Fruit fly (Drosophila melanogaster) whole organism, embryonic: ENCODE data around the gene CG6602.

Experiments
- CG10431 ChIP-seq: fragments of 200-800 bp; sonication (Bioruptor generic); optimal IDR thresholded peaks from 3 replicates; lab custom pipeline; 2018; ENCODE audit warnings: missing biosample characterization, mild to moderate bottlenecking, missing genetic modification characterization
- CG10654 ChIP-seq: fragments of 200-800 bp; sonication (Bioruptor generic); optimal IDR thresholded peaks from 2 replicates; lab custom pipeline; 2016; ENCODE audit warnings: missing biosample characterization, missing genetic modification characterization
- CG12219 ChIP-seq: fragments of 200-800 bp; sonication (Bioruptor generic); optimal IDR thresholded peaks from 3 replicates; lab custom pipeline; 2018; ENCODE audit warnings: missing biosample characterization, mild to moderate bottlenecking, missing genetic modification characterization
- CG1233 ChIP-seq: fragments of 200-800 bp; sonication (Bioruptor generic); optimal IDR thresholded peaks from 4 replicates; lab custom pipeline; 2018; ENCODE audit warnings: missing biosample characterization, mild to moderate bottlenecking, missing genetic modification characterization
- CG15073 ChIP-seq: fragments of 200-800 bp; sonication (Bioruptor generic); optimal IDR thresholded peaks from 2 replicates; lab custom pipeline; 2016; ENCODE audit warnings: missing biosample characterization, missing genetic modification characterization
- CG15479 ChIP-seq: fragments of 200-800 bp; sonication (Bioruptor generic); optimal IDR thresholded peaks from 3 replicates; lab custom pipeline; 2019; ENCODE audit warnings: missing biosample characterization, mild to moderate bottlenecking, missing genetic modification characterization, moderate library complexity
- CG1647 ChIP-seq: fragments of 200-800 bp; sonication (Bioruptor generic); optimal IDR thresholded peaks from 3 replicates; lab custom pipeline; 2016; ENCODE audit warnings: missing biosample characterization, missing genetic modification characterization
- CG17186 ChIP-seq: fragments of 200-800 bp; sonication (Bioruptor generic); optimal IDR thresholded peaks from 3 replicates; lab custom pipeline; 2017; ENCODE audit warnings: missing biosample characterization, missing genetic modification reagents, missing genetic modification characterization
- CG17359 ChIP-seq: fragments of 200-800 bp; sonication (Bioruptor generic); optimal IDR thresholded peaks from 3 replicates; lab custom pipeline; 2018; ENCODE audit warnings: missing biosample characterization, mild to moderate bottlenecking, missing genetic modification characterization, moderate library complexity
- CG17361 ChIP-seq: fragments of 200-800 bp; sonication (Bioruptor generic); IDR thresholded peaks from 3 replicates; pipeline ENCODE4 v1.3.6; 2022; ENCODE audit warnings: missing biosample characterization, missing genetic modification characterization
- CG30431 ChIP-seq: fragments of 200-800 bp; sonication (Bioruptor generic); optimal IDR thresholded peaks from 2 replicates; lab custom pipeline; 2017; ENCODE audit warnings: missing biosample characterization, missing genetic modification characterization
- CG31365 ChIP-seq: fragments of 200-800 bp; sonication (Bioruptor generic); optimal IDR thresholded peaks from 2 replicates; lab custom pipeline; 2018; ENCODE audit warnings: missing biosample characterization, mild to moderate bottlenecking, missing genetic modification characterization
- CG33213 ChIP-seq: fragments of 200-800 bp; sonication (Bioruptor generic); optimal IDR thresholded peaks from 3 replicates; lab custom pipeline; 2016; ENCODE audit warnings: missing biosample characterization, missing genetic modification characterization
- CG3726 ChIP-seq: fragments of 200-800 bp; sonication (Bioruptor generic); IDR thresholded peaks from 3 replicates; pipeline ENCODE4, ENCODE4 v1.3.6; 2022; ENCODE audit warnings: missing biosample characterization, missing genetic modification characterization
- CG8281 ChIP-seq: fragments of 200-800 bp; sonication (Bioruptor generic); optimal IDR thresholded peaks from 2 replicates; lab custom pipeline; 2018; ENCODE audit warnings: missing biosample characterization, mild to moderate bottlenecking, missing genetic modification characterization, moderate library complexity
- Camta ChIP-seq: fragments of 200-800 bp; sonication (Bioruptor generic); optimal IDR thresholded peaks from 2 replicates; lab custom pipeline; 2016; ENCODE audit warnings: missing biosample characterization, missing genetic modification characterization
- Dad ChIP-seq: fragments of 200-800 bp; sonication (Bioruptor generic); optimal IDR thresholded peaks from 3 replicates; lab custom pipeline; 2016; ENCODE audit warnings: missing biosample characterization, missing genetic modification characterization
- ERR ChIP-seq: fragments of 200-800 bp; sonication (Bioruptor generic); optimal IDR thresholded peaks from 2 replicates; lab custom pipeline; 2016; ENCODE audit warnings: missing biosample characterization, missing genetic modification characterization
- Fer2 ChIP-seq: fragments of 200-800 bp; sonication (Bioruptor generic); optimal IDR thresholded peaks from 2 replicates; lab custom pipeline; 2018; ENCODE audit warnings: missing biosample characterization, mild to moderate bottlenecking, missing genetic modification characterization, moderate library complexity
- Hand ChIP-seq: fragments of 200-800 bp; sonication (Bioruptor generic); optimal IDR thresholded peaks from 2 replicates; lab custom pipeline; 2017; ENCODE audit warnings: mild to moderate bottlenecking, missing biosample characterization, missing genetic modification reagents, missing genetic modification characterization
- Hr51 ChIP-seq, 2 experiments: fragments of 200-800 bp; sonication (Bioruptor generic); optimal IDR thresholded peaks; 2 replicates in 1 of 2; 3 replicates in 1 of 2; lab custom pipeline; 2016 to 2018; ENCODE audit warnings: missing biosample characterization in 2 of 2, missing genetic modification characterization in 2 of 2, mild to moderate bottlenecking in 1 of 2, moderate library complexity in 1 of 2
- Hsf ChIP-seq: fragments of 200-800 bp; sonication (Bioruptor generic); optimal IDR thresholded peaks from 3 replicates; lab custom pipeline; 2016; ENCODE audit warnings: missing biosample characterization, missing genetic modification characterization
- Max ChIP-seq: fragments of 200-800 bp; sonication (Bioruptor generic); optimal IDR thresholded peaks from 2 replicates; lab custom pipeline; 2016; ENCODE audit warnings: missing biosample characterization, mild to moderate bottlenecking, missing genetic modification characterization
- Nf-YA ChIP-seq: fragments of 200-800 bp; sonication (Bioruptor generic); IDR thresholded peaks from 2 replicates; pipeline ENCODE4 v1.3.6; 2022; ENCODE audit warnings: missing biosample characterization, missing genetic modification characterization
- Ptx1 ChIP-seq: fragments of 200-800 bp; sonication (Bioruptor generic); IDR thresholded peaks from 2 replicates; pipeline ENCODE4 v1.3.6; 2022; ENCODE audit warnings: missing biosample characterization, missing genetic modification characterization
- Ravus ChIP-seq: fragments of 200-800 bp; sonication (Bioruptor generic); IDR thresholded peaks from 2 replicates; pipeline ENCODE4 v1.3.6; 2022; ENCODE audit warnings: missing biosample characterization, missing genetic modification characterization
- Stat92E ChIP-seq, 3 experiments: fragments of >200 bp in 2 of 3; fragments of 200-800 bp in 1 of 3; sonication (Bioruptor generic) in 1 of 3; optimal IDR thresholded peaks; 2 replicates each; lab custom pipeline; 2017 to 2019; ENCODE audit warnings: missing biosample characterization in 3 of 3, missing genetic modification characterization in 3 of 3, mild to moderate bottlenecking in 1 of 3, moderate library complexity in 1 of 3
- YL-1 ChIP-seq: fragments of 200-800 bp; sonication (Bioruptor generic); optimal IDR thresholded peaks from 3 replicates; lab custom pipeline; 2017; ENCODE audit warnings: missing biosample characterization, mild to moderate bottlenecking, missing genetic modification characterization
- al ChIP-seq: fragments of 200-800 bp; sonication (Bioruptor generic); IDR thresholded peaks from 2 replicates; pipeline ENCODE4 v1.3.6; 2022; ENCODE audit warnings: missing biosample characterization, missing genetic modification characterization
- bbx ChIP-seq: fragments of 200-800 bp; sonication (Bioruptor generic); IDR thresholded peaks from 2 replicates; pipeline ENCODE4 v1.3.6; 2022; ENCODE audit warnings: missing biosample characterization, missing genetic modification characterization; ENCODE audit not compliant: partially characterized antibody
- bcd ChIP-seq: fragments of 200-800 bp; sonication (Bioruptor generic); optimal IDR thresholded peaks from 2 replicates; lab custom pipeline; 2017; ENCODE audit warnings: missing biosample characterization, mild to moderate bottlenecking, missing genetic modification characterization
- chn ChIP-seq: fragments of 200-800 bp; sonication (Bioruptor generic); optimal IDR thresholded peaks from 2 replicates; lab custom pipeline; 2016; ENCODE audit warnings: missing biosample characterization, missing genetic modification characterization
- crol ChIP-seq: fragments of 200-800 bp; sonication (Bioruptor generic); IDR thresholded peaks from 2 replicates; pipeline ENCODE4 v1.3.6; 2022; ENCODE audit warnings: missing biosample characterization, missing genetic modification characterization
- dimm ChIP-seq: fragments of 200-800 bp; sonication (Bioruptor generic); IDR thresholded peaks from 2 replicates; pipeline ENCODE4 v1.3.6; 2022; ENCODE audit warnings: missing biosample characterization, missing genetic modification characterization
- dmrt99B ChIP-seq: fragments of 200-800 bp; sonication (Bioruptor generic); optimal IDR thresholded peaks from 2 replicates; lab custom pipeline; 2018; ENCODE audit warnings: missing biosample characterization, mild to moderate bottlenecking, missing genetic modification characterization, moderate library complexity
- eve ChIP-seq, 2 experiments: fragments of >200 bp; optimal IDR thresholded peaks; 2 replicates each; lab custom pipeline; 2017; ENCODE audit warnings: missing biosample characterization in 2 of 2, missing genetic modification characterization in 2 of 2
- gcm2 ChIP-seq: fragments of 200-800 bp; sonication (Bioruptor generic); optimal IDR thresholded peaks from 2 replicates; lab custom pipeline; 2016; ENCODE audit warnings: missing biosample characterization, missing genetic modification characterization
- gfzf ChIP-seq: fragments of 200-800 bp; sonication (Bioruptor generic); optimal IDR thresholded peaks from 2 replicates; lab custom pipeline; 2016; ENCODE audit warnings: missing biosample characterization, mild to moderate bottlenecking, missing genetic modification characterization, moderate library complexity
- kni ChIP-seq: fragments of 200-800 bp; sonication (Bioruptor generic); optimal IDR thresholded peaks from 3 replicates; lab custom pipeline; 2017; ENCODE audit warnings: mild to moderate bottlenecking, missing biosample characterization, missing genetic modification reagents, missing genetic modification characterization
- knrl ChIP-seq: fragments of 200-800 bp; sonication (Bioruptor generic); IDR thresholded peaks from 3 replicates; pipeline ENCODE4 v1.3.6; 2022; ENCODE audit warnings: missing biosample characterization, missing genetic modification characterization; ENCODE audit not compliant: partially characterized antibody
- psq ChIP-seq: fragments of 200-800 bp; sonication (Bioruptor generic); optimal IDR thresholded peaks from 2 replicates; lab custom pipeline; 2017; ENCODE audit warnings: missing biosample characterization, missing genetic modification characterization
- ranshi ChIP-seq: fragments of 200-800 bp; sonication (Bioruptor generic); IDR thresholded peaks from 2 replicates; pipeline ENCODE4 v1.3.6; 2022; ENCODE audit warnings: missing biosample characterization, missing genetic modification characterization
- ro ChIP-seq: fragments of 200-800 bp; sonication (Bioruptor generic); IDR thresholded peaks from 2 replicates; pipeline ENCODE4 v1.3.6; 2022; ENCODE audit warnings: missing biosample characterization, missing genetic modification characterization
- row ChIP-seq: fragments of 200-800 bp; sonication (Bioruptor generic); IDR thresholded peaks from 3 replicates; pipeline ENCODE4 v1.3.6; 2022; ENCODE audit warnings: missing biosample characterization, missing genetic modification characterization
- sens-2 ChIP-seq: fragments of 200-800 bp; sonication (Bioruptor generic); IDR thresholded peaks from 2 replicates; pipeline ENCODE4 v1.3.6; 2022; ENCODE audit warnings: missing biosample characterization, missing genetic modification characterization
- sr ChIP-seq: fragments of 200-800 bp; sonication (Bioruptor generic); IDR thresholded peaks from 3 replicates; pipeline ENCODE4 v1.3.6; 2022; ENCODE audit warnings: missing biosample characterization, missing genetic modification characterization
- stc ChIP-seq: fragments of 200-800 bp; sonication (Bioruptor generic); IDR thresholded peaks from 2 replicates; pipeline ENCODE4 v1.3.6; 2022; ENCODE audit warnings: missing biosample characterization, missing genetic modification characterization
- sug ChIP-seq: fragments of 200-800 bp; optimal IDR thresholded peaks from 2 replicates; lab custom pipeline; 2019; ENCODE audit warnings: missing biosample characterization, mild to moderate bottlenecking, missing genetic modification characterization, moderate library complexity
- tgo ChIP-seq: fragments of 200-800 bp; sonication (Bioruptor generic); IDR thresholded peaks from 3 replicates; pipeline ENCODE4 v1.3.6; 2022; ENCODE audit warnings: missing biosample characterization, missing genetic modification characterization
- zfh1 ChIP-seq: fragments of 200-800 bp; sonication (Bioruptor generic); IDR thresholded peaks from 3 replicates; pipeline ENCODE4 v1.3.6; 2022; ENCODE audit warnings: missing biosample characterization, missing genetic modification characterization

Gene CG6602

dm6 chr3L:6059062-6059708 is 12.8 kb upstream of the CG6602 start, which contains the start of gene CG6592 (continued):
- TF ChIP-seq kni = no peak
- peak; percentile 38; the same call in 1 of the 3 replicates for TF ChIP-seq knrl (GFP tag; lab: Robert Waterston, UW)
- no peak for TF ChIP-seq CG17359 (tag; lab: Kevin White, UChicago)
- TF ChIP-seq Nf-YA = no peak
- TF ChIP-seq CG10431 (GFP tag; lab: Kevin White, UChicago) = peak; percentile 3
- no peak for TF ChIP-seq CG17186 (GFP tag; lab: Kevin White, UChicago)
- no peak for TF ChIP-seq Hand (GFP tag; lab: Kevin White, UChicago)
- TF ChIP-seq sens-2 (GFP tag; lab: Robert Waterston, UW) = no peak
- TF ChIP-seq CG33213 (GFP tag; lab: Kevin White, UChicago) = no peak
- peak; percentile 12 for TF ChIP-seq bcd
- peak; percentile 64 for TF ChIP-seq CG1233 (GFP tag; lab: Kevin White, UChicago)
- no peak for TF ChIP-seq Stat92E (GFP tag; optimal IDR thresholded peaks at IDR 0.05; lab: Kevin White, UChicago)
- no peak for TF ChIP-seq gfzf (GFP tag; lab: Kevin White, UChicago)
- TF ChIP-seq Ravus (GFP tag; lab: Robert Waterston, UW) = no peak
- no peak for TF ChIP-seq Ptx1
- peak; percentile 67 for TF ChIP-seq Hsf (GFP tag; lab: Kevin White, UChicago)
- TF ChIP-seq Camta = peak; percentile 41
- no peak for TF ChIP-seq tgo
- TF ChIP-seq YL-1 (GFP tag; lab: Kevin White, UChicago) = peak; percentile 34
- no peak for TF ChIP-seq row (GFP tag; lab: Robert Waterston, UW)
- no peak for TF ChIP-seq crol (GFP tag; lab: Robert Waterston, UW)
- no peak for TF ChIP-seq bbx (GFP tag; lab: Robert Waterston, UW)
- TF ChIP-seq eve (GFP tag; optimal IDR thresholded peaks at IDR 0.05; lab: Kevin White, UChicago) = no peak
- peak in 1 of 2 experiments; percentile 14 for TF ChIP-seq Hr51 (GFP tag; optimal IDR thresholded peaks at IDR 0.05; lab: Kevin White, UChicago)
- no peak for TF ChIP-seq CG12219 (GFP tag; lab: Kevin White, UChicago)
- TF ChIP-seq CG30431 (GFP tag; lab: Kevin White, UChicago) = peak; percentile 87
- no peak for TF ChIP-seq Max (GFP tag; lab: Kevin White, UChicago)
- peak; percentile 97 for TF ChIP-seq CG31365 (tag; lab: Kevin White, UChicago)
- TF ChIP-seq ranshi (GFP tag; lab: Robert Waterston, UW) = no peak
- TF ChIP-seq Dad (GFP tag; lab: Kevin White, UChicago) = no peak
- no peak; the same call in 2 of the 3 replicates for TF ChIP-seq CG17361 (GFP tag; lab: Robert Waterston, UW)
- no peak for TF ChIP-seq Fer2 (tag; lab: Kevin White, UChicago)
- TF ChIP-seq CG15479 = peak; percentile 25
- TF ChIP-seq sug (tag; lab: Kevin White, UChicago) = no peak
- TF ChIP-seq psq (GFP tag; lab: Kevin White, UChicago) = no peak
- TF ChIP-seq zfh1 (GFP tag; lab: Robert Waterston, UW) = peak; percentile 61; the same call in 1 of the 3 replicates
- TF ChIP-seq CG1647 (GFP tag; lab: Kevin White, UChicago) = no peak
- TF ChIP-seq CG15073 = no peak
- no peak for TF ChIP-seq ERR
- no peak for TF ChIP-seq ro (GFP tag; lab: Robert Waterston, UW)
- TF ChIP-seq al (GFP tag; lab: Robert Waterston, UW) = no peak
- peak; percentile 33 for TF ChIP-seq chn (GFP tag; lab: Kevin White, UChicago)
- no peak for TF ChIP-seq dmrt99B (tag; lab: Kevin White, UChicago)
- TF ChIP-seq CG10654 = no peak
- no peak for TF ChIP-seq sr
- no peak for TF ChIP-seq stc (GFP tag; lab: Robert Waterston, UW)
- no peak for TF ChIP-seq dimm (GFP tag; lab: Robert Waterston, UW)
- TF ChIP-seq gcm2 (GFP tag; lab: Kevin White, UChicago) = no peak
- TF ChIP-seq CG8281 = no peak
- no peak for TF ChIP-seq CG3726 (GFP tag; lab: Robert Waterston, UW)
